Worm (Caenorhabditis elegans) whole organism, L3 larva: ENCODE results near the gene F41B5.1.

ENCODE experiments used
- R02D3.7 ChIP-seq: fragments of 150-350 bp; optimal IDR thresholded peaks from 2 replicates; lab custom pipeline; 2014; ENCODE audit warnings: missing biosample characterization, missing genetic modification characterization
- ZK546.5 ChIP-seq: sonication (generic microtip); optimal IDR thresholded peaks from 2 replicates; lab custom pipeline; 2017; ENCODE audit warnings: missing biosample characterization, missing genetic modification characterization
- aly-2 ChIP-seq: fragments of 150-350 bp; optimal IDR thresholded peaks from 2 replicates; lab custom pipeline; 2014; ENCODE audit warnings: missing biosample characterization, missing genetic modification characterization
- ama-1 ChIP-seq: fragments of 150-350 bp; optimal IDR thresholded peaks from 2 replicates; lab custom pipeline; 2018
- ceh-16 ChIP-seq: sonication (generic microtip); optimal IDR thresholded peaks from 2 replicates; lab custom pipeline; 2017; ENCODE audit warnings: missing biosample characterization, missing genetic modification characterization
- ceh-28 ChIP-seq: fragments of 150-350 bp; optimal IDR thresholded peaks from 2 replicates; lab custom pipeline; 2014; ENCODE audit warnings: missing biosample characterization, missing genetic modification reagents, missing genetic modification characterization
- ceh-82 ChIP-seq: fragments of 150-350 bp; optimal IDR thresholded peaks from 2 replicates; lab custom pipeline; 2014; ENCODE audit warnings: missing biosample characterization, missing genetic modification characterization
- ceh-9 ChIP-seq: sonication (generic microtip); optimal IDR thresholded peaks from 2 replicates; lab custom pipeline; 2018; ENCODE audit warnings: missing biosample characterization, missing genetic modification characterization
- egl-27 ChIP-seq: sonication (generic microtip); optimal IDR thresholded peaks from 4 replicates; lab custom pipeline; 2017; ENCODE audit warnings: missing biosample characterization, missing genetic modification reagents, missing genetic modification characterization
- egl-5 ChIP-seq: fragments of 150-350 bp; optimal IDR thresholded peaks from 2 replicates; lab custom pipeline; 2017; ENCODE audit warnings: missing biosample characterization, missing genetic modification reagents, missing genetic modification characterization, inconsistent platforms
- elt-1 ChIP-seq: fragments of 150-350 bp; optimal IDR thresholded peaks from 2 replicates; lab custom pipeline; 2014; ENCODE audit warnings: missing biosample characterization, missing genetic modification characterization
- elt-2 ChIP-seq: sonication (generic microtip); optimal IDR thresholded peaks from 2 replicates; lab custom pipeline; 2016; ENCODE audit warnings: missing genetic modification reagents, mild to moderate bottlenecking, missing genetic modification characterization, missing compliant biosample characterization
- elt-3 ChIP-seq, 3 experiments: fragments of 150-350 bp in 1 of 3; sonication (generic microtip) in 2 of 3; optimal IDR thresholded peaks; 2 replicates in 2 of 3; 4 replicates in 1 of 3; lab custom pipeline; 2014 to 2017; ENCODE audit warnings: missing biosample characterization in 3 of 3, missing genetic modification characterization in 3 of 3
- fkh-10 ChIP-seq: sonication (generic microtip); optimal IDR thresholded peaks from 2 replicates; lab custom pipeline; 2017; ENCODE audit warnings: missing biosample characterization, missing genetic modification reagents, missing genetic modification characterization
- fkh-2 ChIP-seq: fragments of 150-350 bp; optimal IDR thresholded peaks from 2 replicates; lab custom pipeline; 2014; ENCODE audit warnings: missing biosample characterization, missing genetic modification reagents, missing genetic modification characterization
- fos-1 ChIP-seq: fragments of 150-350 bp; optimal IDR thresholded peaks from 2 replicates; lab custom pipeline; 2014; ENCODE audit warnings: missing biosample characterization, missing genetic modification characterization
- hmg-11 ChIP-seq: sonication (generic microtip); optimal IDR thresholded peaks from 2 replicates; lab custom pipeline; 2016; ENCODE audit warnings: missing genetic modification characterization, missing compliant biosample characterization
- jun-1 ChIP-seq: fragments of 150-350 bp; optimal IDR thresholded peaks from 2 replicates; lab custom pipeline; 2014; ENCODE audit warnings: missing biosample characterization, missing genetic modification reagents, missing genetic modification characterization
- lin-15B ChIP-seq: fragments of 150-350 bp; optimal IDR thresholded peaks from 2 replicates; lab custom pipeline; 2014; ENCODE audit warnings: missing biosample characterization, missing genetic modification characterization
- lin-39 ChIP-seq: fragments of 150-350 bp; optimal IDR thresholded peaks from 2 replicates; lab custom pipeline; 2018; ENCODE audit warnings: missing biosample characterization, missing genetic modification reagents, missing genetic modification characterization
- lsy-12 ChIP-seq: sonication (generic microtip); optimal IDR thresholded peaks from 2 replicates; lab custom pipeline; 2016; ENCODE audit warnings: mild to moderate bottlenecking, missing genetic modification characterization, missing compliant biosample characterization
- mml-1 ChIP-seq: fragments of 150-350 bp; sonication (generic microtip); optimal IDR thresholded peaks from 3 replicates; lab custom pipeline; 2014; ENCODE audit warnings: missing biosample characterization, missing genetic modification characterization
- nfya-1 ChIP-seq: sonication (generic microtip); optimal IDR thresholded peaks from 2 replicates; lab custom pipeline; 2017; ENCODE audit warnings: missing genetic modification characterization, mild to moderate bottlenecking, missing compliant biosample characterization, antibody characterized with exemption, moderate library complexity; ENCODE audit not compliant: insufficient read depth
- nhr-11 ChIP-seq: fragments of 150-350 bp; optimal IDR thresholded peaks from 2 replicates; lab custom pipeline; 2014; ENCODE audit warnings: missing biosample characterization, missing genetic modification characterization
- nhr-12 ChIP-seq: fragments of 150-350 bp; optimal IDR thresholded peaks from 2 replicates; lab custom pipeline; 2014; ENCODE audit warnings: missing biosample characterization, missing genetic modification characterization
- nhr-237 ChIP-seq: fragments of 150-350 bp; optimal IDR thresholded peaks from 2 replicates; lab custom pipeline; 2014; ENCODE audit warnings: missing biosample characterization, missing genetic modification characterization
- nhr-25 ChIP-seq: sonication (generic microtip); optimal IDR thresholded peaks from 2 replicates; lab custom pipeline; 2017; ENCODE audit warnings: missing biosample characterization, missing genetic modification characterization
- nhr-28 ChIP-seq: fragments of 150-350 bp; optimal IDR thresholded peaks from 2 replicates; lab custom pipeline; 2014; ENCODE audit warnings: missing biosample characterization, missing genetic modification characterization
- nhr-43 ChIP-seq: sonication (generic microtip); optimal IDR thresholded peaks from 2 replicates; lab custom pipeline; 2016; ENCODE audit warnings: mild to moderate bottlenecking, missing genetic modification characterization, missing compliant biosample characterization; ENCODE audit not compliant: poor library complexity, severe bottlenecking
- nhr-67 ChIP-seq: fragments of 150-350 bp; optimal IDR thresholded peaks from 2 replicates; lab custom pipeline; 2014; ENCODE audit warnings: missing biosample characterization, missing genetic modification characterization
- nhr-76 ChIP-seq: fragments of 150-350 bp; sonication (generic microtip); optimal IDR thresholded peaks from 5 replicates; lab custom pipeline; 2014; ENCODE audit warnings: missing biosample characterization, missing genetic modification characterization
- pha-4 ChIP-seq: fragments of 150-350 bp; optimal IDR thresholded peaks from 2 replicates; lab custom pipeline; 2014; ENCODE audit warnings: missing biosample characterization, missing genetic modification reagents, missing genetic modification characterization
- pqm-1 ChIP-seq: fragments of 150-350 bp; optimal IDR thresholded peaks from 2 replicates; lab custom pipeline; 2017; ENCODE audit warnings: missing biosample characterization, missing genetic modification characterization, inconsistent platforms
- sea-2 ChIP-seq: fragments of 150-350 bp; sonication (generic microtip); optimal IDR thresholded peaks from 4 replicates; lab custom pipeline; 2014; ENCODE audit warnings: missing biosample characterization, missing genetic modification reagents, missing genetic modification characterization
- skn-1 ChIP-seq: fragments of 150-350 bp; optimal IDR thresholded peaks from 2 replicates; lab custom pipeline; 2014; ENCODE audit warnings: missing biosample characterization, missing genetic modification characterization
- snpc-4 ChIP-seq: fragments of 150-350 bp; optimal IDR thresholded peaks from 2 replicates; lab custom pipeline; 2014; ENCODE audit warnings: missing biosample characterization, missing genetic modification characterization
- unc-39 ChIP-seq: sonication (generic microtip); optimal IDR thresholded peaks from 4 replicates; lab custom pipeline; 2017; ENCODE audit warnings: missing biosample characterization, missing genetic modification characterization
- unc-62 ChIP-seq: fragments of 150-350 bp; sonication (generic microtip); optimal IDR thresholded peaks from 4 replicates; lab custom pipeline; 2014; ENCODE audit warnings: missing biosample characterization, missing genetic modification reagents, missing genetic modification characterization
- zag-1 ChIP-seq: fragments of 150-350 bp; optimal IDR thresholded peaks from 2 replicates; lab custom pipeline; 2014; ENCODE audit warnings: missing biosample characterization, missing genetic modification characterization
- ztf-4 ChIP-seq: fragments of 150-350 bp; optimal IDR thresholded peaks from 2 replicates; lab custom pipeline; 2014; ENCODE audit warnings: missing biosample characterization, missing genetic modification characterization

Gene F41B5.1

DNA sequence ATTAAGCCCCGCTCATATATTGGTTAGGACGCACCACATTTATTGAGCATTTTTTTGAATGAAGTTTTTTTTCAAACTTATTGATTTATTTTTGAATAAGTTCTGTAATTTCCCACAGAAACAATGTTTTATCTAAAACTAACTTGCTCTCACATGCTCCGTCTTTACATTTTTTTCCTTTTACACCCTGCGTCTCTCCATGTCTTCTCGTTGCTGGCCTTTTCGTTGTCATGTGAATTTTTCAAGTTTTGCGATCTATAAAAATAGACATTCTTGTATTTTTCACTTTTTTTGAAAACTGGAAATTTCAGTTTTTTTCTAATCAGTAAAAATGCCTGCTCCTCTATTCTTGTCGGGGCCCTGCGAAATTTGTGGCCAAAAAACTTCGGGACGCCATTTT is 24.4 kb upstream of the F41B5.1 start, which contains the start of gene nhr-134:
TSS of gene nhr-134 (plus strand) at position 312 of the 400 bp plus-strand sequence.
- TF ChIP-seq nhr-25 (tag; lab: Kevin White, UChicago) (no peak), snpc-4 (tag; lab: Kevin White, UChicago) (peak; percentile 34), elt-2 (peak; percentile 53), hmg-11 (tag; lab: Kevin White, UChicago) (no peak), sea-2 (GFP tag; lab: Kevin White, UChicago) (no peak), lin-15B (tag; lab: Kevin White, UChicago) (no peak), pha-4 (tag; lab: Kevin White, UChicago) (peak; percentile 63), unc-62 (no peak), ceh-16 (tag; lab: Kevin White, UChicago) (no peak)

DNA sequence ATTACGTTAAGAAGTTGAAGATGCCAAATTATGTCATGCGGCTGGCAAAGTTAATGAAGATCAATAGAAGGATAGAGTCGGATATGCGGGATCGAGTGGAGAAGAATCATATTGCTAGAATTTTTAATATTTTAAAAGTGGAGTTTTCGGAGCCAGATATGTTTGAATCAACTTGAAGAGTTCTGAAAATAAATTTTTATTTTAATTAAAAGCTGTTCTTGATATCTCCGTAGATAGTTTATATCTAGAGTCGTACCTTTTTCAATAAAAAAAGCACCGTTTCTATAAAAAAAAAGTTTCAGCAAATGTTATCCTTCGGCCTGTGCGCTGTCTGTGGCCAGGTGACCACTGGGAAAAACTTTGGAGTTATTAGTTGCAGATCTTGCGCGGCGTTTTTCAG is 22.2 kb upstream of the F41B5.1 start, which contains the start of gene nhr-96:
TSS of gene nhr-96 (plus strand) at position 301 of the 400 bp plus-strand sequence.
- TF ChIP-seq ceh-9 (tag; lab: Kevin White, UChicago) (no peak), R02D3.7 (tag; lab: Kevin White, UChicago) (no peak), mml-1 (tag; lab: Kevin White, UChicago) (no peak), egl-5 (tag; lab: Kevin White, UChicago) (no peak), lin-39 (tag; lab: Kevin White, UChicago) (no peak)

DNA sequence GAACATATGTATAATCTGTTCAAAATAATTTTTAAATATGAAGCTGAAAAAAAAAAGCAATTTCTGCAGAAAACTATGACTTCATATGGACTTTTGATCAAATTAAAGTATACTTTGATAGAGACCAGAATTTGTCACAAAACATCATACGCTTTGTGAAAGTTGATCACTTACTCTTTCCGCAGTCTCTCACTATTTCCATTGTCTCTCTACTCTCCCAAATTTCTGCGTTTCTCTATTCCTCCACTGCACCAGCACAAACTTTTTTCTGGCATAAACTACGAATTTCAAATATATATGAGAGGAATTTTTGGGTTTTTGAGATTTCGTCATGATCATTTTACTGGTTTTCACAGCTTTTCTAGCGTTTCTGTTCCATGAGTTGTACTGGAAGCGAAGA is 19.5 kb upstream of the F41B5.1 start, which contains the start of gene cyp-33C4:
TSS of gene cyp-33C4 (plus strand) at position 293 of the 400 bp plus-strand sequence.
- peak; percentile 47 for TF ChIP-seq hmg-11 (tag; lab: Kevin White, UChicago)
- TF ChIP-seq pha-4 (tag; lab: Kevin White, UChicago) = peak; percentile 39
- no peak for TF ChIP-seq egl-27 (tag; lab: Kevin White, UChicago)
- no peak for TF ChIP-seq ama-1
- peak; percentile 43 for TF ChIP-seq elt-2
- TF ChIP-seq nfya-1 (tag; lab: Kevin White, UChicago) = peak; percentile 38
- TF ChIP-seq zag-1 (tag; lab: Kevin White, UChicago) = no peak
- no peak for TF ChIP-seq nhr-43
- peak; percentile 25 for TF ChIP-seq jun-1 (tag; lab: Kevin White, UChicago)
- peak; percentile 63 for TF ChIP-seq pqm-1

DNA sequence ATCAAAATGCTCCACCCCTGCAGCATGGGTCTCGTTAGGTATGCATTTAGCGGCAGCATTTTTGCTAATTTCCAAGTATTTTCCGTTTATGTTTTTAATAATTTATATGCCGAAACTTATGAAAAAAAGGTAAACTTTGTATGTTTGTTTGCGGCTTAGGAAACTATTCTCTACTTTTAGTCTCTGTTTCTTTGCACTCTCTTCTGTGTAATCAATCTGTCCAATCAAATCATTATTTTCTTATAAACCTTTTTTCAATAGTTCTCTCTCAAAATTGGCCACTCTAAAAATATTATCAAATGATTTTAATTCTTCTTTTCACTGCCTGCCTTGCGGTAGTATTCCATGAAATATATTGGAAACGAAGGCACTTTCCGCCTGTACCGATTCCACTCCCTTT is 17.3 kb upstream of the F41B5.1 start:
- TF ChIP-seq pha-4 (tag; lab: Kevin White, UChicago) = peak; percentile 57
- no peak for TF ChIP-seq nfya-1 (tag; lab: Kevin White, UChicago)
- no peak for TF ChIP-seq ceh-82
- peak; percentile 26 for TF ChIP-seq elt-2
- TF ChIP-seq jun-1 (tag; lab: Kevin White, UChicago) = no peak
- TF ChIP-seq ama-1 = no peak
- peak; percentile 8 for TF ChIP-seq pqm-1

DNA sequence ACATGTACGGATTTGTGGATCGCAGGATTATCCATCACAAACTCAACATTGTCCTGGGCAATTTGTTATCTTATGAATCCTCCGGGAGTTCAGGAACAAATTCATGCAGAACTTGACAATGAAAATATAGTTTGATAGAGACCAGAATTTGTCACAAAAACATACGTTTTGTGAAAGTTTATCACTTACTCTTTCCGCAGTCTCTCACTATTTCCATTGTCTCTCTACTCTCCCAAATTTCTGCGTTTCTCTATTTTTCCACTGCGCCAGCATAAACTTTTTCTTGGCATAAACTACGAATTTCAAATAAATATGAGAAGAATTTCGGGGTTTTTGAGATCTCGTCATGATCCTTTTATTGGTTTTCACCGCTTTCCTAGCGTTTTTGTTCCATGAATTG is 12.7 kb upstream of the F41B5.1 start, which contains the start of gene cyp-33C3:
TSS of gene cyp-33C3 (plus strand) at position 149 of the 400 bp plus-strand sequence.
- TF ChIP-seq elt-2 (peak; percentile 18), zag-1 (tag; lab: Kevin White, UChicago) (no peak)
- TF ChIP-seq, all 47 proteins: peak for 1

DNA sequence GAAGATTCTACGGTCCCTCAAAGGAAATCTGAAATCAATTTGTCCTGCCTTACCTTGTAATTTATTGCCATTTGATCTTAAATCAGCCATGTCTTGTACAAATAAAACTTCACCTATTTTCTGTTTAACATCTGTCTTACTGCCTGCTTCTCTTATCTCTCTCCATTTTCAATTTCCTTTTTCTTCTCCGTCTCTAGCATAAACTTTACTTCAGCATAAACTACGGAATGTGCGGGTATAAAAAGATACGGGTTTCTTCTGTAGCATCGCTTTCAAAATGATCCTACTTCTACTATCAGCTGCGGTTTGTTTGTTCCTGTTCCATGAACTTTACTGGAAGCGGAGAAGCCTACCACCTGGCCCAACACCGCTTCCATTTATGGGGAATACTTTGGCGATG is 10.6 kb upstream of the F41B5.1 start, which contains the start of gene cyp-33C5:
TSS of gene cyp-33C5 (plus strand) at position 254 of the 400 bp plus-strand sequence.
- TF ChIP-seq elt-2 = peak; percentile 36
- TF ChIP-seq fkh-10 (GFP tag; lab: Kevin White, UChicago) = no peak
- no peak for TF ChIP-seq ceh-9 (tag; lab: Kevin White, UChicago)
- no peak for TF ChIP-seq elt-3 (tag; optimal IDR thresholded peaks at IDR 0.05; lab: Kevin White, UChicago)
- no peak for TF ChIP-seq snpc-4 (tag; lab: Kevin White, UChicago)
- no peak for TF ChIP-seq nhr-11 (tag; lab: Kevin White, UChicago)
- TF ChIP-seq ceh-16 (tag; lab: Kevin White, UChicago) = no peak
- no peak for TF ChIP-seq skn-1 (tag; lab: Kevin White, UChicago)
- TF ChIP-seq nhr-43 = no peak
- TF ChIP-seq unc-62 = no peak
- no peak for TF ChIP-seq nhr-76
- TF ChIP-seq R02D3.7 (tag; lab: Kevin White, UChicago) = no peak
- TF ChIP-seq nhr-28 (tag; lab: Kevin White, UChicago) = no peak
- TF ChIP-seq fos-1 (tag; lab: Kevin White, UChicago) = no peak
- TF ChIP-seq elt-1 (tag; lab: Kevin White, UChicago) = no peak
- TF ChIP-seq nhr-67 (tag; lab: Kevin White, UChicago) = no peak
- TF ChIP-seq ceh-28 (tag; lab: Kevin White, UChicago) = peak; percentile 46
- no peak for TF ChIP-seq aly-2
- TF ChIP-seq nhr-12 (tag; lab: Kevin White, UChicago) = no peak
- no peak for TF ChIP-seq fkh-2 (tag; lab: Kevin White, UChicago)
- TF ChIP-seq ztf-4 (tag; lab: Kevin White, UChicago) = no peak
- no peak for TF ChIP-seq nfya-1 (tag; lab: Kevin White, UChicago)
- TF ChIP-seq egl-27 (tag; lab: Kevin White, UChicago) = no peak
- no peak for TF ChIP-seq egl-5 (tag; lab: Kevin White, UChicago)
- no peak for TF ChIP-seq unc-39 (tag; lab: Kevin White, UChicago)
- TF ChIP-seq sea-2 (GFP tag; lab: Kevin White, UChicago) = no peak
- TF ChIP-seq pqm-1 = peak; percentile 42
- no peak for TF ChIP-seq lsy-12 (tag; lab: Kevin White, UChicago)
- no peak for TF ChIP-seq jun-1 (tag; lab: Kevin White, UChicago)
- TF ChIP-seq lin-15B (tag; lab: Kevin White, UChicago) = no peak
- TF ChIP-seq ZK546.5 (tag; lab: Kevin White, UChicago) = no peak
- TF ChIP-seq nhr-25 (tag; lab: Kevin White, UChicago) = no peak
- TF ChIP-seq nhr-237 (tag; lab: Kevin White, UChicago) = no peak
